Fruit fly (Drosophila melanogaster) whole organism, embryonic: ENCODE measurements around the gene CG33941.
A peak's percentile ranks its signal among the peaks of the same experiment; 100 is the strongest.

ENCODE experiments used
- CG10321 ChIP-seq: fragments of 200-800 bp; sonication (Bioruptor generic); IDR thresholded peaks from 2 replicates; pipeline ENCODE4 v1.3.6; 2022; ENCODE audit warnings: missing biosample characterization, missing genetic modification characterization
- CG10565 ChIP-seq: fragments of 200-800 bp; sonication (Bioruptor generic); optimal IDR thresholded peaks from 3 replicates; lab custom pipeline; 2016; ENCODE audit warnings: missing biosample characterization, mild to moderate bottlenecking, missing genetic modification characterization
- CG11093 ChIP-seq: fragments of 200-800 bp; sonication (Bioruptor generic); IDR thresholded peaks from 3 replicates; pipeline ENCODE4 v1.3.6; 2022; ENCODE audit warnings: missing biosample characterization, missing genetic modification characterization
- CG11695 ChIP-seq: fragments of 200-800 bp; sonication (Bioruptor generic); IDR thresholded peaks from 3 replicates; pipeline ENCODE4 v1.3.6; 2022; ENCODE audit warnings: missing biosample characterization, missing genetic modification characterization
- CG12219 ChIP-seq: fragments of 200-800 bp; sonication (Bioruptor generic); optimal IDR thresholded peaks from 3 replicates; lab custom pipeline; 2018; ENCODE audit warnings: missing biosample characterization, mild to moderate bottlenecking, missing genetic modification characterization
- CG12769 ChIP-seq: fragments of 200-800 bp; sonication (Bioruptor generic); optimal IDR thresholded peaks from 2 replicates; lab custom pipeline; 2019; ENCODE audit warnings: missing biosample characterization, mild to moderate bottlenecking, missing genetic modification characterization, moderate library complexity
- CG14014 ChIP-seq: fragments of 200-800 bp; sonication (Bioruptor generic); IDR thresholded peaks from 2 replicates; pipeline ENCODE4 v1.3.6; 2022; ENCODE audit warnings: missing biosample characterization, missing genetic modification characterization
- CG15696 ChIP-seq: fragments of 200-800 bp; sonication (Bioruptor generic); optimal IDR thresholded peaks from 2 replicates; lab custom pipeline; 2019; ENCODE audit warnings: missing biosample characterization, mild to moderate bottlenecking, missing genetic modification characterization, moderate library complexity
- CG2199 ChIP-seq: fragments of 200-800 bp; sonication (Bioruptor generic); IDR thresholded peaks from 3 replicates; pipeline ENCODE4 v1.3.6; 2022; ENCODE audit warnings: missing biosample characterization, missing genetic modification characterization
- CG2678 ChIP-seq: fragments of 200-800 bp; sonication (Bioruptor generic); optimal IDR thresholded peaks from 3 replicates; lab custom pipeline; 2019; ENCODE audit warnings: missing biosample characterization, mild to moderate bottlenecking, missing genetic modification characterization, moderate library complexity
- CG32532 ChIP-seq: fragments of 200-800 bp; sonication (Bioruptor generic); IDR thresholded peaks from 2 replicates; pipeline ENCODE4 v1.3.6; 2022; ENCODE audit warnings: missing biosample characterization, missing genetic modification characterization
- CG4282 ChIP-seq: fragments of 200-800 bp; sonication (Bioruptor generic); optimal IDR thresholded peaks from 2 replicates; lab custom pipeline; 2016; ENCODE audit warnings: missing biosample characterization, missing genetic modification characterization
- CG43689 ChIP-seq: fragments of 200-800 bp; sonication (Bioruptor generic); IDR thresholded peaks from 2 replicates; pipeline ENCODE4 v1.3.6; 2022; ENCODE audit warnings: missing biosample characterization, missing genetic modification characterization
- CG6813 ChIP-seq: fragments of 200-800 bp; sonication (Bioruptor generic); optimal IDR thresholded peaks from 2 replicates; lab custom pipeline; 2017; ENCODE audit warnings: missing biosample characterization, missing genetic modification characterization, mild to moderate bottlenecking, moderate library complexity, missing genetic modification reagents
- CG8290 ChIP-seq, 3 experiments: fragments of 200-800 bp; sonication (Bioruptor generic); optimal IDR thresholded peaks; 2 replicates each; lab custom pipeline; 2016 to 2019; ENCODE audit warnings: missing biosample characterization in 3 of 3, missing genetic modification characterization in 3 of 3, mild to moderate bottlenecking in 2 of 3, moderate library complexity in 1 of 3
- Dbx ChIP-seq: fragments of 200-800 bp; sonication (Bioruptor generic); IDR thresholded peaks from 3 replicates; pipeline ENCODE4 v1.3.6; 2022; ENCODE audit warnings: missing biosample characterization, missing genetic modification characterization
- Deaf1 ChIP-seq: fragments of 200-800 bp; optimal IDR thresholded peaks from 3 replicates; lab custom pipeline; 2019; ENCODE audit warnings: missing biosample characterization, mild to moderate bottlenecking, missing genetic modification characterization, moderate library complexity
- Gsc ChIP-seq: fragments of 200-800 bp; sonication (Bioruptor generic); IDR thresholded peaks from 2 replicates; pipeline ENCODE4 v1.3.6; 2022; ENCODE audit warnings: missing biosample characterization, missing genetic modification characterization
- Hsf ChIP-seq: fragments of 200-800 bp; sonication (Bioruptor generic); optimal IDR thresholded peaks from 3 replicates; lab custom pipeline; 2016; ENCODE audit warnings: missing biosample characterization, missing genetic modification characterization
- Kr ChIP-seq: fragments of 200-800 bp; sonication (Bioruptor generic); optimal IDR thresholded peaks from 2 replicates; lab custom pipeline; 2017; ENCODE audit warnings: missing biosample characterization, mild to moderate bottlenecking, missing genetic modification characterization
- MBD-R2 ChIP-seq: fragments of 200-800 bp; sonication (Bioruptor generic); IDR thresholded peaks from 2 replicates; pipeline ENCODE4 v1.3.6; 2022; ENCODE audit warnings: missing biosample characterization, missing genetic modification characterization
- Mes4 ChIP-seq: fragments of 200-800 bp; sonication (Bioruptor generic); optimal IDR thresholded peaks from 2 replicates; lab custom pipeline; 2016; ENCODE audit warnings: missing biosample characterization, missing genetic modification characterization
- Mrtf ChIP-seq: fragments of 200-800 bp; sonication (Bioruptor generic); IDR thresholded peaks from 3 replicates; pipeline ENCODE4 v1.3.6; 2022; ENCODE audit warnings: missing biosample characterization, missing genetic modification characterization
- NK7.1 ChIP-seq: fragments of 200-800 bp; sonication (Bioruptor generic); optimal IDR thresholded peaks from 3 replicates; lab custom pipeline; 2016; ENCODE audit warnings: missing biosample characterization, missing genetic modification characterization
- Nf-YB ChIP-seq: fragments of 200-800 bp; sonication (Bioruptor generic); optimal IDR thresholded peaks from 3 replicates; lab custom pipeline; 2019; ENCODE audit warnings: missing biosample characterization, mild to moderate bottlenecking, missing genetic modification characterization, moderate library complexity
- Nf-YC ChIP-seq: fragments of 200-800 bp; optimal IDR thresholded peaks from 3 replicates; lab custom pipeline; 2019; ENCODE audit warnings: missing biosample characterization, mild to moderate bottlenecking, missing genetic modification characterization, moderate library complexity
- Ptx1 ChIP-seq: fragments of 200-800 bp; sonication (Bioruptor generic); IDR thresholded peaks from 2 replicates; pipeline ENCODE4 v1.3.6; 2022; ENCODE audit warnings: missing biosample characterization, missing genetic modification characterization
- Trl ChIP-seq, 3 experiments: fragments of >200 bp in 2 of 3; fragments of 200-800 bp in 1 of 3; sonication (Bioruptor generic) in 1 of 3; optimal IDR thresholded peaks; 2 replicates in 1 of 3; 3 replicates in 2 of 3; lab custom pipeline; 2016 to 2017; ENCODE audit warnings: missing biosample characterization in 1 of 3, missing genetic modification characterization in 1 of 3
- abd-A ChIP-seq: fragments of 200-800 bp; sonication (Bioruptor generic); optimal IDR thresholded peaks from 3 replicates; lab custom pipeline; 2019; ENCODE audit warnings: missing biosample characterization, mild to moderate bottlenecking, missing genetic modification characterization, moderate library complexity
- aop ChIP-seq: fragments of 200-800 bp; sonication (Bioruptor generic); IDR thresholded peaks from 2 replicates; pipeline ENCODE4 v1.3.6; 2022; ENCODE audit warnings: missing biosample characterization, missing genetic modification characterization
- ash1 ChIP-seq: fragments of 200-800 bp; sonication (Bioruptor generic); optimal IDR thresholded peaks from 2 replicates; lab custom pipeline; 2018; ENCODE audit warnings: missing biosample characterization, mild to moderate bottlenecking, missing genetic modification characterization
- cg ChIP-seq: fragments of 200-800 bp; sonication (Bioruptor generic); optimal IDR thresholded peaks from 3 replicates; lab custom pipeline; 2019; ENCODE audit warnings: missing biosample characterization, mild to moderate bottlenecking, missing genetic modification characterization, moderate library complexity
- chm ChIP-seq: fragments of 200-800 bp; sonication (Bioruptor generic); IDR thresholded peaks from 2 replicates; pipeline ENCODE4 v1.3.6; 2022; ENCODE audit warnings: missing biosample characterization, missing genetic modification characterization
- crol ChIP-seq: fragments of 200-800 bp; sonication (Bioruptor generic); IDR thresholded peaks from 2 replicates; pipeline ENCODE4 v1.3.6; 2022; ENCODE audit warnings: missing biosample characterization, missing genetic modification characterization
- ewg ChIP-seq: fragments of 200-800 bp; sonication (Bioruptor generic); optimal IDR thresholded peaks from 3 replicates; lab custom pipeline; 2017; ENCODE audit warnings: mild to moderate bottlenecking, missing biosample characterization, missing genetic modification reagents, missing genetic modification characterization
- gcm ChIP-seq: fragments of 200-800 bp; sonication (Bioruptor generic); optimal IDR thresholded peaks from 2 replicates; lab custom pipeline; 2019; ENCODE audit warnings: missing biosample characterization, mild to moderate bottlenecking, missing genetic modification characterization, moderate library complexity
- hbn ChIP-seq: fragments of 200-800 bp; sonication (Bioruptor generic); IDR thresholded peaks from 2 replicates; pipeline ENCODE4 v1.3.6; 2022; ENCODE audit warnings: missing biosample characterization, missing genetic modification characterization; ENCODE audit not compliant: partially characterized antibody
- jumu ChIP-seq: fragments of 200-800 bp; sonication (Bioruptor generic); optimal IDR thresholded peaks from 3 replicates; lab custom pipeline; 2016; ENCODE audit warnings: missing biosample characterization, missing genetic modification characterization
- klu ChIP-seq: fragments of 200-800 bp; sonication (Bioruptor generic); IDR thresholded peaks from 2 replicates; pipeline ENCODE4 v1.3.6; 2022; ENCODE audit warnings: missing biosample characterization, missing genetic modification characterization
- kni ChIP-seq: fragments of 200-800 bp; sonication (Bioruptor generic); optimal IDR thresholded peaks from 3 replicates; lab custom pipeline; 2017; ENCODE audit warnings: mild to moderate bottlenecking, missing biosample characterization, missing genetic modification reagents, missing genetic modification characterization
- nerfin-1 ChIP-seq: fragments of 200-800 bp; sonication (Bioruptor generic); optimal IDR thresholded peaks from 3 replicates; lab custom pipeline; 2019; ENCODE audit warnings: missing biosample characterization, mild to moderate bottlenecking, missing genetic modification characterization, moderate library complexity
- seq ChIP-seq: fragments of 200-800 bp; sonication (Bioruptor generic); IDR thresholded peaks from 2 replicates; pipeline ENCODE4 v1.3.6; 2022; ENCODE audit warnings: missing biosample characterization, missing genetic modification characterization
- slou ChIP-seq: fragments of 200-800 bp; sonication (Bioruptor generic); optimal IDR thresholded peaks from 3 replicates; lab custom pipeline; 2016; ENCODE audit warnings: missing biosample characterization, missing genetic modification characterization
- tup ChIP-seq: fragments of 200-800 bp; sonication (Bioruptor generic); optimal IDR thresholded peaks from 2 replicates; lab custom pipeline; 2016; ENCODE audit warnings: missing biosample characterization, mild to moderate bottlenecking, missing genetic modification characterization, moderate library complexity
- twi ChIP-seq: fragments of 200-800 bp; optimal IDR thresholded peaks from 2 replicates; lab custom pipeline; 2019; ENCODE audit warnings: missing biosample characterization, mild to moderate bottlenecking, missing genetic modification characterization, moderate library complexity
- vvl ChIP-seq: fragments of 200-800 bp; sonication (Bioruptor generic); IDR thresholded peaks from 2 replicates; pipeline ENCODE4 v1.3.6; 2022; ENCODE audit warnings: missing biosample characterization, missing genetic modification characterization
- wor ChIP-seq: fragments of 200-800 bp; sonication (Bioruptor generic); IDR thresholded peaks from 2 replicates; pipeline ENCODE4 v1.3.6; 2022; ENCODE audit warnings: missing biosample characterization, missing genetic modification characterization
- z ChIP-seq: fragments of 200-800 bp; sonication (Bioruptor generic); IDR thresholded peaks from 3 replicates; pipeline ENCODE4 v1.3.6; 2022; ENCODE audit warnings: missing biosample characterization, missing genetic modification characterization
- zen ChIP-seq: fragments of 200-800 bp; sonication (Bioruptor generic); optimal IDR thresholded peaks from 3 replicates; lab custom pipeline; 2018; ENCODE audit warnings: missing biosample characterization, mild to moderate bottlenecking, missing genetic modification characterization, moderate library complexity

The CG33941 gene

DNA sequence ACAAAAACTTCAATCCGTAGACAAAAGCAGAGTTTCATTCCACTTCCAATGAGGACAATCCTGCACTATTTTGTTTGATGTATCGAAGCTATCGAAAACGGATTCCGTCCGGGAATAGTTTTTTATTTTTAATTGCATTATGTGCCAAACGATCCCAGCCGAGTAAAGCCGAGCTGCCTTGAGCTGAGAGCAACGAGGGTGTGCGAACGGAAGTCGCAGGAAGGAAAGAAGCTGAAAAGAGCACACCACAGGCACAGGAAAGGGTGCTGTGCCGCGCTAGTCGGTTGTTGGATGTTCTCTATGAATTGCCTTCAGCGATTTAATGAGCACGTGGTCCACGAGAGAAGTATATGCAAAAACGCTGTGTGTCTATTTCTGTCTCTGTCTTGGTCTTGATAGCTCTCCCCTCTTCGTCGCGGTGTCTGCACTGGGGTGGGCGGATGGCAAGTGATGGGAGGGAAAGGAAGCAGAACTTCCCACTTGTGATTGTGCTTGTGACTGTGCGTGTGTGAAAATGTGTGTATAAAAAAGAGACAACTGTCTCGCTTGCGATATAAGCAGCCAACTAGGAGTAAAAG, 35.3 kb downstream of the CG33941 start (continued):
- TF ChIP-seq Nf-YB (GFP tag; lab: Kevin White, UChicago) (peak; percentile 89), CG6813 (GFP tag; lab: Kevin White, UChicago) (no peak), CG12769 (tag; lab: Kevin White, UChicago) (peak; percentile 1), aop (GFP tag; lab: Robert Waterston, UW) (no peak), hbn (no peak), Gsc (GFP tag; lab: Robert Waterston, UW) (no peak), Deaf1 (tag; lab: Kevin White, UChicago) (peak; percentile 85), seq (GFP tag; lab: Robert Waterston, UW) (0 out of 2 replicates have a peak, but pooled peaks have one; percentile 23), CG2199 (peak; percentile 18; the same call in 1 of the 3 replicates), CG11093 (no peak), CG14014 (GFP tag; lab: Robert Waterston, UW) (no peak), Dbx (GFP tag; lab: Robert Waterston, UW) (0 out of 3 replicates have a peak, but pooled peaks have one; percentile 38), kni (GFP tag; lab: Kevin White, UChicago) (peak; percentile 43), CG10321 (GFP tag; lab: Robert Waterston, UW) (peak; percentile 85), zen (no peak), ash1 (GFP tag; lab: Kevin White, UChicago) (peak; percentile 64), MBD-R2 (GFP tag; lab: Robert Waterston, UW) (no peak), Nf-YC (tag; lab: Kevin White, UChicago) (peak; percentile 94), abd-A (tag; lab: Kevin White, UChicago) (peak; percentile 87), Ptx1 (GFP tag; lab: Robert Waterston, UW) (no peak), CG15696 (tag; lab: Kevin White, UChicago) (no peak), chm (GFP tag; lab: Robert Waterston, UW) (0 out of 2 replicates have a peak, but pooled peaks have one; percentile 11), nerfin-1 (tag; lab: Kevin White, UChicago) (peak; percentile 20), slou (GFP tag; lab: Kevin White, UChicago) (no peak), Mes4 (GFP tag; lab: Kevin White, UChicago) (no peak), Hsf (GFP tag; lab: Kevin White, UChicago) (no peak), NK7.1 (GFP tag; lab: Kevin White, UChicago) (no peak), gcm (no peak), ewg (GFP tag; lab: Kevin White, UChicago) (peak; percentile 23), tup (no peak), cg (GFP tag; lab: Kevin White, UChicago) (peak; percentile 39), z (GFP tag; lab: Robert Waterston, UW) (peak; percentile 45; the same call in 1 of the 3 replicates), jumu (GFP tag; lab: Kevin White, UChicago) (no peak), CG12219 (GFP tag; lab: Kevin White, UChicago) (no peak), twi (tag; lab: Kevin White, UChicago) (no peak), CG2678 (no peak), CG4282 (no peak), Kr (GFP tag; lab: Kevin White, UChicago) (peak; percentile 40), Trl (optimal IDR thresholded peaks at IDR 0.05; lab: Kevin White, UChicago) (peak; percentile 29 to 44), Trl (GFP tag; optimal IDR thresholded peaks at IDR 0.05; lab: Kevin White, UChicago) (no peak), CG43689 (GFP tag; lab: Robert Waterston, UW) (no peak), wor (GFP tag; lab: Robert Waterston, UW) (no peak), CG32532 (GFP tag; lab: Robert Waterston, UW) (peak; percentile 21; the same call in 1 of the 2 replicates), CG8290 (GFP tag; optimal IDR thresholded peaks at IDR 0.05; lab: Kevin White, UChicago) (no peak), CG8290 (tag; optimal IDR thresholded peaks at IDR 0.05; lab: Kevin White, UChicago) (no peak), klu (GFP tag; lab: Robert Waterston, UW) (no peak), vvl (GFP tag; lab: Robert Waterston, UW) (0 out of 2 replicates have a peak, but pooled peaks have one; percentile 16), CG10565 (GFP tag; lab: Kevin White, UChicago) (no peak), Mrtf (GFP tag; lab: Robert Waterston, UW) (no peak), CG11695 (0 out of 3 replicates have a peak, but pooled peaks have one; percentile 16), crol (GFP tag; lab: Robert Waterston, UW) (peak; percentile 93; the same call in 1 of the 2 replicates)
